Worm (Caenorhabditis elegans) whole organism, L4/young adult: ENCODE measurements around the gene Y119D3B.14.

Experiments used
- W03F9.2 ChIP-seq: fragments of 150-350 bp; optimal IDR thresholded peaks from 2 replicates; lab custom pipeline; 2014; ENCODE audit warnings: missing biosample characterization, missing genetic modification characterization
- dao-5 ChIP-seq: sonication (generic microtip); optimal IDR thresholded peaks from 2 replicates; lab custom pipeline; 2016; ENCODE audit warnings: missing genotype, missing genetic modification characterization, moderate library complexity, missing compliant biosample characterization
- him-1 ChIP-seq: sonication (generic microtip); optimal IDR thresholded peaks from 2 replicates; lab custom pipeline; 2016; ENCODE audit warnings: missing genotype, missing genetic modification reagents, missing genetic modification characterization, missing compliant biosample characterization

- no peak for TF ChIP-seq him-1
- TF ChIP-seq dao-5 (tag; lab: Kevin White, UChicago), result no peak
- no peak for TF ChIP-seq W03F9.2 (tag; lab: Kevin White, UChicago)
Observed at ce11 chrIII:1225116-1225515, 31.5 kb upstream of the Y119D3B.14 start.
